Worm (Caenorhabditis elegans) whole organism, late embryonic: ENCODE results near the gene lab-2.

Experiments
- C08G9.2 ChIP-seq: sonication (generic microtip); optimal IDR thresholded peaks from 2 replicates; lab custom pipeline; 2016; ENCODE audit warnings: mild to moderate bottlenecking, missing genetic modification characterization, moderate library complexity, missing compliant biosample characterization
- F13H6.1 ChIP-seq: sonication (generic microtip); optimal IDR thresholded peaks from 2 replicates; lab custom pipeline; 2016; ENCODE audit warnings: missing genetic modification characterization, missing compliant biosample characterization
- K02D7.2 ChIP-seq: sonication (generic microtip); optimal IDR thresholded peaks from 2 replicates; lab custom pipeline; 2017; ENCODE audit warnings: mild to moderate bottlenecking, missing genetic modification characterization, missing compliant biosample characterization
- ahr-1 ChIP-seq: sonication (generic microtip); optimal IDR thresholded peaks from 2 replicates; lab custom pipeline; 2016; ENCODE audit warnings: missing genetic modification characterization, missing compliant biosample characterization
- ama-1 ChIP-seq: fragments of 150-350 bp; optimal IDR thresholded peaks from 2 replicates; lab custom pipeline; 2014
- ceh-14 ChIP-seq: sonication (generic microtip); optimal IDR thresholded peaks from 2 replicates; lab custom pipeline; 2016; ENCODE audit warnings: missing genotype, missing genetic modification characterization, missing compliant biosample characterization
- ceh-18 ChIP-seq: sonication (generic microtip); optimal IDR thresholded peaks from 2 replicates; lab custom pipeline; 2016; ENCODE audit warnings: missing genetic modification characterization, missing compliant biosample characterization
- ceh-19 ChIP-seq: fragments of 200-800 bp; sonication (Bioruptor generic); optimal IDR thresholded peaks from 2 replicates; lab custom pipeline; 2018; ENCODE audit warnings: mild to moderate bottlenecking, missing genetic modification characterization, missing compliant biosample characterization
- ceh-22 ChIP-seq: sonication (generic microtip); optimal IDR thresholded peaks from 2 replicates; lab custom pipeline; 2017; ENCODE audit warnings: missing biosample characterization, missing genetic modification characterization
- ceh-24 ChIP-seq: sonication (generic microtip); optimal IDR thresholded peaks from 2 replicates; lab custom pipeline; 2016; ENCODE audit warnings: mild to moderate bottlenecking, missing genetic modification characterization, missing compliant biosample characterization
- ceh-31 ChIP-seq: sonication (generic microtip); optimal IDR thresholded peaks from 2 replicates; lab custom pipeline; 2016; ENCODE audit warnings: missing genetic modification characterization, missing compliant biosample characterization
- ceh-48 ChIP-seq: sonication (generic microtip); optimal IDR thresholded peaks from 2 replicates; lab custom pipeline; 2016; ENCODE audit warnings: missing genetic modification characterization, inconsistent platforms, missing compliant biosample characterization
- ceh-6 ChIP-seq: fragments of 200-800 bp; sonication (Bioruptor generic); optimal IDR thresholded peaks from 2 replicates; lab custom pipeline; 2018; ENCODE audit warnings: mild to moderate bottlenecking, missing genetic modification characterization, missing compliant biosample characterization
- dmd-4 ChIP-seq: sonication (generic microtip); optimal IDR thresholded peaks from 2 replicates; lab custom pipeline; 2016; ENCODE audit warnings: borderline replicate concordance, missing genetic modification characterization, missing compliant biosample characterization
- elt-2 ChIP-seq: sonication (generic microtip); optimal IDR thresholded peaks from 2 replicates; lab custom pipeline; 2016; ENCODE audit warnings: missing genetic modification reagents, missing genetic modification characterization, missing compliant biosample characterization
- elt-4 ChIP-seq: sonication (generic microtip); optimal IDR thresholded peaks from 2 replicates; lab custom pipeline; 2016; ENCODE audit warnings: missing genetic modification characterization, missing compliant biosample characterization
- fax-1 ChIP-seq: sonication (generic microtip); optimal IDR thresholded peaks from 2 replicates; lab custom pipeline; 2016; ENCODE audit warnings: missing genotype, missing genetic modification characterization, missing compliant biosample characterization
- gmeb-2 ChIP-seq: sonication (generic microtip); optimal IDR thresholded peaks from 2 replicates; lab custom pipeline; 2016; ENCODE audit warnings: missing genetic modification characterization, inconsistent platforms, missing compliant biosample characterization
- hlh-13 ChIP-seq: fragments of 200-800 bp; sonication (Bioruptor generic); optimal IDR thresholded peaks from 2 replicates; lab custom pipeline; 2018; ENCODE audit warnings: mild to moderate bottlenecking, missing genetic modification characterization, missing compliant biosample characterization
- hlh-15 ChIP-seq: sonication (generic microtip); optimal IDR thresholded peaks from 2 replicates; lab custom pipeline; 2016; ENCODE audit warnings: missing genetic modification characterization, missing compliant biosample characterization
- hlh-30 ChIP-seq: sonication (generic microtip); optimal IDR thresholded peaks from 2 replicates; lab custom pipeline; 2017; ENCODE audit warnings: antibody characterized with exemption, missing genetic modification characterization, missing compliant biosample characterization; ENCODE audit not compliant: insufficient read depth
- hlh-6 ChIP-seq: sonication (generic microtip); optimal IDR thresholded peaks from 2 replicates; lab custom pipeline; 2016; ENCODE audit warnings: missing genotype, missing genetic modification characterization, missing compliant biosample characterization
- hlh-8 ChIP-seq: sonication (generic microtip); optimal IDR thresholded peaks from 2 replicates; lab custom pipeline; 2016; ENCODE audit warnings: missing genotype, missing genetic modification characterization, missing compliant biosample characterization
- lim-6 ChIP-seq: sonication (generic microtip); optimal IDR thresholded peaks from 2 replicates; lab custom pipeline; 2016; ENCODE audit warnings: missing genetic modification characterization, missing compliant biosample characterization
- madf-2 ChIP-seq: sonication (generic microtip); optimal IDR thresholded peaks from 2 replicates; lab custom pipeline; 2017; ENCODE audit warnings: missing genetic modification characterization, missing compliant biosample characterization
- mec-3 ChIP-seq: sonication (generic microtip); optimal IDR thresholded peaks from 2 replicates; lab custom pipeline; 2016; ENCODE audit warnings: borderline replicate concordance, missing genetic modification characterization, missing compliant biosample characterization
- nfya-1 ChIP-seq: sonication (generic microtip); optimal IDR thresholded peaks from 2 replicates; lab custom pipeline; 2017; ENCODE audit warnings: missing genetic modification characterization, mild to moderate bottlenecking, missing compliant biosample characterization, antibody characterized with exemption, moderate library complexity
- nhr-232 ChIP-seq: sonication (generic microtip); optimal IDR thresholded peaks from 2 replicates; lab custom pipeline; 2016; ENCODE audit warnings: missing genetic modification characterization, missing compliant biosample characterization
- pag-3 ChIP-seq: sonication (generic microtip); optimal IDR thresholded peaks from 2 replicates; lab custom pipeline; 2016; ENCODE audit warnings: missing compliant biosample characterization, missing genetic modification characterization, borderline replicate concordance
- pat-9 ChIP-seq: fragments of 200-800 bp; sonication (Bioruptor generic); optimal IDR thresholded peaks from 2 replicates; lab custom pipeline; 2018; ENCODE audit warnings: mild to moderate bottlenecking, missing genetic modification characterization, moderate library complexity, missing compliant biosample characterization
- pha-4 ChIP-seq: fragments of 150-350 bp; optimal IDR thresholded peaks from 2 replicates; lab custom pipeline; 2018; ENCODE audit warnings: missing biosample characterization, missing genetic modification reagents, missing genetic modification characterization
- pqm-1 ChIP-seq: sonication (generic microtip); optimal IDR thresholded peaks from 2 replicates; lab custom pipeline; 2016; ENCODE audit warnings: missing genetic modification characterization, missing compliant biosample characterization
- pros-1 ChIP-seq: fragments of 150-350 bp; optimal IDR thresholded peaks from 2 replicates; lab custom pipeline; 2014; ENCODE audit warnings: missing biosample characterization, missing genetic modification reagents, missing genetic modification characterization
- ref-2 ChIP-seq: sonication (generic microtip); optimal IDR thresholded peaks from 2 replicates; lab custom pipeline; 2016; ENCODE audit warnings: missing genetic modification characterization, missing compliant biosample characterization
- rnt-1 ChIP-seq: sonication (generic microtip); optimal IDR thresholded peaks from 2 replicates; lab custom pipeline; 2016; ENCODE audit warnings: missing genetic modification characterization, missing compliant biosample characterization
- sdc-2 ChIP-seq: sonication (generic microtip); optimal IDR thresholded peaks from 2 replicates; lab custom pipeline; 2016; ENCODE audit warnings: missing genotype, missing genetic modification characterization, missing compliant biosample characterization
- sox-2 ChIP-seq: fragments of 200-800 bp; sonication (Bioruptor generic); IDR thresholded peaks from 2 replicates; pipeline ENCODE4 v1.3.6; 2022; ENCODE audit warnings: missing genetic modification reagents, missing genetic modification characterization, missing compliant biosample characterization
- sox-4 ChIP-seq: sonication (generic microtip); optimal IDR thresholded peaks from 2 replicates; lab custom pipeline; 2017; ENCODE audit warnings: mild to moderate bottlenecking, missing genetic modification characterization, inconsistent platforms, missing compliant biosample characterization
- tbx-2 ChIP-seq: sonication (generic microtip); optimal IDR thresholded peaks from 2 replicates; lab custom pipeline; 2016; ENCODE audit warnings: missing genetic modification characterization, missing compliant biosample characterization
- unc-42 ChIP-seq: sonication (generic microtip); optimal IDR thresholded peaks from 2 replicates; lab custom pipeline; 2016; ENCODE audit warnings: missing genotype, missing genetic modification characterization, missing compliant biosample characterization
- unc-55 ChIP-seq: sonication (generic microtip); optimal IDR thresholded peaks from 2 replicates; lab custom pipeline; 2017; ENCODE audit warnings: missing biosample characterization, missing genetic modification reagents, missing genetic modification characterization
- unc-86 ChIP-seq: sonication (generic microtip); optimal IDR thresholded peaks from 2 replicates; lab custom pipeline; 2016; ENCODE audit warnings: missing genetic modification characterization, missing compliant biosample characterization
- zip-5 ChIP-seq: sonication (generic microtip); optimal IDR thresholded peaks from 2 replicates; lab custom pipeline; 2016; ENCODE audit warnings: missing genetic modification characterization, missing compliant biosample characterization
- ztf-16 ChIP-seq: sonication (generic microtip); optimal IDR thresholded peaks from 2 replicates; lab custom pipeline; 2017; ENCODE audit warnings: missing genetic modification characterization, missing compliant biosample characterization

Gene lab-2

DNA sequence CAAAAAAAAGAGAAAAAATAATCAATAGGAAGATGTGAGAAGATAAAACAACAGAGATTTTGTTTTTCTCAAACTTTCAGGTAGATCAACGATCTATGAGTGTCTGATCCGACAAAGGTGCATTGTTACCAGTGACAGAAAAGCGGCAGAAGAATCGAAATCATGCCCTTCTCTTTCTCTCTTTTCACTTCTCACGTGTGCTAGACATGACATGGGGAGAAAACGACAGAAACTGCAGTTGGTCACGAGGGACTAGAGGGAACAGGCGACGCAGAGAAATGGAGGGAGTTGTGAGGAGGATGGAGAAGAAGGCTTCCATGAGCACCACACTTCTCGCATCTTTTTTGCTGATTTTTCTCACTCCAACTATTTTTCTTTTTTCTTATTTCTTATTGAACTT lies 5.8 kb upstream of the lab-2 start, which contains the start of gene F56C9.10:
TSS of gene F56C9.10 (minus strand) at position 97 of the 400 bp plus-strand sequence.
- no peak for TF ChIP-seq nhr-232 (tag; lab: Kevin White, UChicago)
- TF ChIP-seq lim-6 (tag; lab: Kevin White, UChicago) = no peak
- no peak for TF ChIP-seq ceh-14
- peak; percentile 56 for TF ChIP-seq ceh-31 (tag; lab: Kevin White, UChicago)
- no peak for TF ChIP-seq F13H6.1 (tag; lab: Kevin White, UChicago)
- no peak for TF ChIP-seq ceh-6 (GFP tag; lab: Kevin White, UChicago)
- no peak for TF ChIP-seq ztf-16 (tag; lab: Kevin White, UChicago)
- no peak for TF ChIP-seq sox-2 (GFP tag; lab: Robert Waterston, UW)
- TF ChIP-seq pros-1 (tag; lab: Kevin White, UChicago) = peak; percentile 54
- TF ChIP-seq tbx-2 (tag; lab: Kevin White, UChicago) = peak; percentile 57
- TF ChIP-seq elt-4 = no peak
- peak; percentile 99 for TF ChIP-seq hlh-30 (tag; lab: Kevin White, UChicago)
- no peak for TF ChIP-seq unc-86 (tag; lab: Kevin White, UChicago)
- TF ChIP-seq ama-1 (lab: Kevin White, UChicago) = no peak
- no peak for TF ChIP-seq K02D7.2
- no peak for TF ChIP-seq elt-2
- peak; percentile 32 for TF ChIP-seq rnt-1 (tag; lab: Kevin White, UChicago)
- peak; percentile 76 for TF ChIP-seq nfya-1 (tag; lab: Kevin White, UChicago)
- TF ChIP-seq ceh-22 (tag; lab: Kevin White, UChicago) = no peak
- no peak for TF ChIP-seq pqm-1
- peak; percentile 9 for TF ChIP-seq ceh-48 (tag; lab: Kevin White, UChicago)
- no peak for TF ChIP-seq pag-3 (tag; lab: Kevin White, UChicago)
- TF ChIP-seq ceh-18 (tag; lab: Kevin White, UChicago) = peak; percentile 93
- TF ChIP-seq dmd-4 (tag; lab: Kevin White, UChicago) = no peak
- peak; percentile 2 for TF ChIP-seq sdc-2 (tag; lab: Kevin White, UChicago)
- TF ChIP-seq hlh-6 (tag; lab: Kevin White, UChicago) = no peak
- TF ChIP-seq ahr-1 = no peak
- no peak for TF ChIP-seq gmeb-2 (tag; lab: Kevin White, UChicago)
- TF ChIP-seq pat-9 (tag; lab: Kevin White, UChicago) = no peak
- no peak for TF ChIP-seq ceh-24 (tag; lab: Kevin White, UChicago)
- TF ChIP-seq C08G9.2 (tag; lab: Kevin White, UChicago) = no peak
- TF ChIP-seq pha-4 (tag; lab: Kevin White, UChicago) = no peak
- no peak for TF ChIP-seq ceh-19 (GFP tag; lab: Kevin White, UChicago)
- TF ChIP-seq unc-42 (tag; lab: Kevin White, UChicago) = no peak
- peak; percentile 37 for TF ChIP-seq ref-2 (tag; lab: Kevin White, UChicago)
- no peak for TF ChIP-seq madf-2 (tag; lab: Kevin White, UChicago)
- TF ChIP-seq mec-3 = no peak
- no peak for TF ChIP-seq zip-5 (tag; lab: Kevin White, UChicago)
- TF ChIP-seq hlh-15 = no peak
- TF ChIP-seq hlh-8 = peak; percentile 51
- peak; percentile 89 for TF ChIP-seq unc-55

DNA sequence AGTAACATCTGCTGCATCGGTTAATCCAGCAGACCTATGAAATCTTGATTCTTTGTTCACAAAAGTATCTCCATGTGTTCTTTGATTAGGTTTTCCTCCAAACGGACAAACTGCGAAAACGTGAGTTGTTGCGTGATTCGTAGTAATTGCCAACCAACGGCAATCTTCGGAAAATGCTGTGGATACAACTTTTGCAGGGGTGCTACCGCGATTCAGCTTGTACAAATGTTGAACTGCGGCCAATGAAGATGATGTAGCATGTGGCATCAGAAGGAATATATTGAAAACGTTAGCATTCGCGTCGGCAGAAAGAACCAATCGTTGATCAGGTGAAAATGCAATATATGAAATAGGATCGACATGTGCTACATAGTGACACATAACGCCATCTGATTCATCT lies 2.3 kb upstream of the lab-2 start:
- no peak for TF ChIP-seq pha-4 (tag; lab: Kevin White, UChicago)
- TF ChIP-seq rnt-1 (tag; lab: Kevin White, UChicago) = no peak
- no peak for TF ChIP-seq hlh-13 (GFP tag; lab: Kevin White, UChicago)
- TF ChIP-seq lim-6 (tag; lab: Kevin White, UChicago) = no peak
- no peak for TF ChIP-seq fax-1 (tag; lab: Kevin White, UChicago)
- no peak for TF ChIP-seq sox-4 (tag; lab: Kevin White, UChicago)
- TF ChIP-seq ref-2 (tag; lab: Kevin White, UChicago) = no peak
- no peak for TF ChIP-seq sox-2 (GFP tag; lab: Robert Waterston, UW)
- no peak for TF ChIP-seq madf-2 (tag; lab: Kevin White, UChicago)
- TF ChIP-seq hlh-30 (tag; lab: Kevin White, UChicago) = no peak
